Worm (Caenorhabditis elegans): ENCODE results near the gene C05B5.1.

ce11 chrIII:9991324-9991723 lies 3.1 kb upstream of the C05B5.1 start:
- TF ChIP-seq ama-1 (optimal IDR thresholded peaks at IDR 0.05) (no peak), tra-4 (tag; optimal IDR thresholded peaks at IDR 0.05) (no peak), tbx-11 (GFP tag; IDR thresholded peaks at IDR 0.05) (no peak), F13C5.2 (tag; optimal IDR thresholded peaks at IDR 0.05) (no peak), ceh-13 (GFP tag; optimal IDR thresholded peaks at IDR 0.05) (no peak), tbx-37 (GFP tag; conservative IDR thresholded peaks at IDR 0.05) (no peak), hmbx-1 (tag; optimal IDR thresholded peaks at IDR 0.05) (no peak), B0310.2 (tag; optimal IDR thresholded peaks at IDR 0.05) (no peak), hnd-1 (tag; optimal IDR thresholded peaks at IDR 0.05) (no peak), sea-1 (GFP tag; conservative IDR thresholded peaks at IDR 0.05) (no peak), ets-7 (tag; optimal IDR thresholded peaks at IDR 0.05) (no peak), scrt-1 (GFP tag; IDR thresholded peaks at IDR 0.05) (no peak), aly-1 (tag; optimal IDR thresholded peaks at IDR 0.05) (no peak)
